Worm (Caenorhabditis elegans): ENCODE results near the gene F02H6.3.

Gene F02H6.3

DNA sequence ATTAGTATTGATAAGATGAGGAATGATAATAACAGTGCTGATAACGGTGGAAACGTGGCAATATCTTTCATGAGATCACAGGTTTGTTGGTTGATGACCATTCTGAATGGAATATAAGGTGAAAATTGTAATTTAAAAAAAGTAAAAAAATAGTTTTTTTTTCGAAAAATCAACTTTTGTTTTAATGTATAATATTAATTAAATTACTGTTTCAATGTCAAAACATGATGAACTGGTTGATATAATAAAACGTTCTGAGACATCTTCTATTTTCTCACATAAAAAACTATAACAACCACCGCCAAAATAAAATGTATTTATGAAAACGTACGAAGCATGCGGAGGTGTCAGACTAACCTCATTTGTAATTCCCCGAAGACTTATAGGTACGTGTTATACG is 46.9 kb downstream of the F02H6.3 start, which contains the start of gene srab-24:
Gene srab-24 (minus strand): TSS at position 101 of the 400 bp plus-strand sequence.
- TF ChIP-seq efl-1 (optimal IDR thresholded peaks at IDR 0.05): no peak
- peak in 1 of 2 experiments; percentile 3 for TF ChIP-seq efl-1 (GFP tag; optimal IDR thresholded peaks at IDR 0.05 in 1 of 2)
- TF ChIP-seq mep-1 (tag; optimal IDR thresholded peaks at IDR 0.05): no peak

Measured in whole organism, L1 larva.